Fruit fly (Drosophila melanogaster) whole organism, embryonic: Measurements from ENCODE around the gene CG5180.

Source experiments
- CG10979 ChIP-seq: fragments of 200-800 bp; sonication (Bioruptor generic); optimal IDR thresholded peaks from 2 replicates; lab custom pipeline; 2018; ENCODE audit warnings: missing biosample characterization, mild to moderate bottlenecking, missing genetic modification characterization, moderate library complexity
- CG13624 ChIP-seq: fragments of 200-800 bp; sonication (Bioruptor generic); optimal IDR thresholded peaks from 2 replicates; lab custom pipeline; 2016; ENCODE audit warnings: missing biosample characterization, missing genetic modification characterization
- CG14014 ChIP-seq: fragments of 200-800 bp; sonication (Bioruptor generic); IDR thresholded peaks from 2 replicates; pipeline ENCODE4 v1.3.6; 2022; ENCODE audit warnings: missing biosample characterization, missing genetic modification characterization
- CG14710 ChIP-seq: fragments of 200-800 bp; sonication (Bioruptor generic); optimal IDR thresholded peaks from 3 replicates; lab custom pipeline; 2019; ENCODE audit warnings: missing biosample characterization, mild to moderate bottlenecking, missing genetic modification characterization, moderate library complexity
- CG15696 ChIP-seq: fragments of 200-800 bp; sonication (Bioruptor generic); optimal IDR thresholded peaks from 2 replicates; lab custom pipeline; 2019; ENCODE audit warnings: missing biosample characterization, mild to moderate bottlenecking, missing genetic modification characterization, moderate library complexity
- CG1603 ChIP-seq: fragments of 200-800 bp; sonication (Bioruptor generic); optimal IDR thresholded peaks from 2 replicates; lab custom pipeline; 2019; ENCODE audit warnings: missing biosample characterization, mild to moderate bottlenecking, missing genetic modification characterization, moderate library complexity
- CG17361 ChIP-seq: fragments of 200-800 bp; sonication (Bioruptor generic); IDR thresholded peaks from 3 replicates; pipeline ENCODE4 v1.3.6; 2022; ENCODE audit warnings: missing biosample characterization, missing genetic modification characterization
- CG2199 ChIP-seq: fragments of 200-800 bp; sonication (Bioruptor generic); IDR thresholded peaks from 3 replicates; pipeline ENCODE4 v1.3.6; 2022; ENCODE audit warnings: missing biosample characterization, missing genetic modification characterization
- CG2875 ChIP-seq: fragments of 200-800 bp; sonication (Bioruptor generic); optimal IDR thresholded peaks from 2 replicates; lab custom pipeline; 2017; ENCODE audit warnings: missing biosample characterization, mild to moderate bottlenecking, missing genetic modification characterization, missing genetic modification reagents
- CG33557 ChIP-seq: fragments of 200-800 bp; sonication (Bioruptor generic); optimal IDR thresholded peaks from 2 replicates; lab custom pipeline; 2019; ENCODE audit warnings: missing biosample characterization, mild to moderate bottlenecking, missing genetic modification characterization, moderate library complexity
- CG34224 ChIP-seq: fragments of 200-800 bp; sonication (Bioruptor generic); IDR thresholded peaks from 3 replicates; pipeline ENCODE4 v1.3.6; 2022; ENCODE audit warnings: missing biosample characterization, missing genetic modification characterization; ENCODE audit not compliant: partially characterized antibody
- CG4282 ChIP-seq: fragments of 200-800 bp; sonication (Bioruptor generic); optimal IDR thresholded peaks from 2 replicates; lab custom pipeline; 2016; ENCODE audit warnings: missing biosample characterization, missing genetic modification characterization
- CG6272 ChIP-seq: fragments of 200-800 bp; sonication (Bioruptor generic); IDR thresholded peaks from 2 replicates; pipeline ENCODE4 v1.3.6; 2022; ENCODE audit warnings: missing biosample characterization, missing genetic modification characterization
- CG6813 ChIP-seq: fragments of 200-800 bp; sonication (Bioruptor generic); optimal IDR thresholded peaks from 2 replicates; lab custom pipeline; 2017; ENCODE audit warnings: missing biosample characterization, missing genetic modification characterization, mild to moderate bottlenecking, moderate library complexity, missing genetic modification reagents
- CG8290 ChIP-seq, 3 experiments: fragments of 200-800 bp; sonication (Bioruptor generic); optimal IDR thresholded peaks; 2 replicates each; lab custom pipeline; 2016 to 2019; ENCODE audit warnings: missing biosample characterization in 3 of 3, missing genetic modification characterization in 3 of 3, mild to moderate bottlenecking in 2 of 3, moderate library complexity in 1 of 3
- CG9727 ChIP-seq: fragments of 200-800 bp; sonication (Bioruptor generic); optimal IDR thresholded peaks from 3 replicates; lab custom pipeline; 2017; ENCODE audit warnings: missing biosample characterization, mild to moderate bottlenecking, missing genetic modification characterization
- Drgx ChIP-seq: fragments of 200-800 bp; sonication (Bioruptor generic); IDR thresholded peaks from 2 replicates; pipeline ENCODE4 v1.3.6; 2022; ENCODE audit warnings: missing biosample characterization, missing genetic modification characterization
- GATAe ChIP-seq: fragments of 200-800 bp; sonication (Bioruptor generic); conservative IDR thresholded peaks from 2 replicates; pipeline ENCODE4 v1.3.6; 2022; ENCODE audit warnings: missing biosample characterization, missing genetic modification characterization
- Lhr ChIP-seq: fragments of 200-800 bp; sonication (Bioruptor generic); optimal IDR thresholded peaks from 3 replicates; lab custom pipeline; 2017; ENCODE audit warnings: mild to moderate bottlenecking, missing biosample characterization, missing genetic modification reagents, missing genetic modification characterization
- Max ChIP-seq: fragments of 200-800 bp; sonication (Bioruptor generic); optimal IDR thresholded peaks from 2 replicates; lab custom pipeline; 2016; ENCODE audit warnings: missing biosample characterization, mild to moderate bottlenecking, missing genetic modification characterization
- NC2β ChIP-seq: fragments of 200-800 bp; sonication (Bioruptor generic); optimal IDR thresholded peaks from 2 replicates; lab custom pipeline; 2016; ENCODE audit warnings: missing biosample characterization, missing genetic modification characterization
- Sry-δ ChIP-seq: fragments of 200-800 bp; sonication (Bioruptor generic); optimal IDR thresholded peaks from 2 replicates; lab custom pipeline; 2016; ENCODE audit warnings: missing biosample characterization, missing genetic modification characterization
- Xrp1 ChIP-seq: fragments of 200-800 bp; sonication (Bioruptor generic); IDR thresholded peaks from 2 replicates; pipeline ENCODE4 v1.3.6; 2022; ENCODE audit warnings: missing biosample characterization, missing genetic modification characterization
- ac ChIP-seq: fragments of 200-800 bp; sonication (Bioruptor generic); optimal IDR thresholded peaks from 3 replicates; lab custom pipeline; 2017; ENCODE audit warnings: missing biosample characterization, mild to moderate bottlenecking, missing genetic modification characterization
- aop ChIP-seq: fragments of 200-800 bp; sonication (Bioruptor generic); IDR thresholded peaks from 2 replicates; pipeline ENCODE4 v1.3.6; 2022; ENCODE audit warnings: missing biosample characterization, missing genetic modification characterization
- cg ChIP-seq: fragments of 200-800 bp; sonication (Bioruptor generic); optimal IDR thresholded peaks from 3 replicates; lab custom pipeline; 2019; ENCODE audit warnings: missing biosample characterization, mild to moderate bottlenecking, missing genetic modification characterization, moderate library complexity
- dmrt11E ChIP-seq: fragments of 200-800 bp; sonication (Bioruptor generic); optimal IDR thresholded peaks from 3 replicates; lab custom pipeline; 2018; ENCODE audit warnings: missing biosample characterization, mild to moderate bottlenecking, missing genetic modification characterization, moderate library complexity
- dpn ChIP-seq, 2 experiments: fragments of 200-800 bp; sonication (Bioruptor generic); optimal IDR thresholded peaks; 3 replicates each; lab custom pipeline; 2016; ENCODE audit warnings: missing biosample characterization in 2 of 2, missing genetic modification characterization in 2 of 2
- en ChIP-seq: fragments of 200-800 bp; sonication (Bioruptor generic); optimal IDR thresholded peaks from 2 replicates; lab custom pipeline; 2016; ENCODE audit warnings: missing biosample characterization, missing genetic modification characterization
- eve ChIP-seq, 2 experiments: fragments of >200 bp; optimal IDR thresholded peaks; 2 replicates each; lab custom pipeline; 2017; ENCODE audit warnings: missing biosample characterization in 2 of 2, missing genetic modification characterization in 2 of 2
- exex ChIP-seq: fragments of 200-800 bp; sonication (Bioruptor generic); optimal IDR thresholded peaks from 4 replicates; lab custom pipeline; 2018; ENCODE audit warnings: missing biosample characterization, mild to moderate bottlenecking, missing genetic modification characterization, moderate library complexity
- fd96Cb ChIP-seq: fragments of 200-800 bp; sonication (Bioruptor generic); optimal IDR thresholded peaks from 2 replicates; lab custom pipeline; 2018; ENCODE audit warnings: missing biosample characterization, mild to moderate bottlenecking, missing genetic modification characterization, moderate library complexity
- grn ChIP-seq: fragments of 200-800 bp; sonication (Bioruptor generic); optimal IDR thresholded peaks from 3 replicates; lab custom pipeline; 2017; ENCODE audit warnings: missing biosample characterization, missing genetic modification characterization
- gsb-n ChIP-seq: fragments of 200-800 bp; sonication (Bioruptor generic); optimal IDR thresholded peaks from 3 replicates; lab custom pipeline; 2018; ENCODE audit warnings: missing biosample characterization, mild to moderate bottlenecking, missing genetic modification characterization
- hkb ChIP-seq, 2 experiments: fragments of 200-800 bp in 1 of 2; fragments of >200 bp in 1 of 2; sonication (Bioruptor generic) in 1 of 2; IDR thresholded peaks in 1 of 2; optimal IDR thresholded peaks in 1 of 2; 2 replicates each; pipeline versions ENCODE4 v1.3.6 to Lab custom; 2017 to 2022; ENCODE audit warnings: missing biosample characterization in 1 of 2, missing genetic modification characterization in 1 of 2
- klu ChIP-seq: fragments of 200-800 bp; sonication (Bioruptor generic); IDR thresholded peaks from 2 replicates; pipeline ENCODE4 v1.3.6; 2022; ENCODE audit warnings: missing biosample characterization, missing genetic modification characterization
- kni ChIP-seq: fragments of 200-800 bp; sonication (Bioruptor generic); optimal IDR thresholded peaks from 3 replicates; lab custom pipeline; 2017; ENCODE audit warnings: mild to moderate bottlenecking, missing biosample characterization, missing genetic modification reagents, missing genetic modification characterization
- lab ChIP-seq: fragments of 200-800 bp; sonication (Bioruptor generic); optimal IDR thresholded peaks from 3 replicates; lab custom pipeline; 2017; ENCODE audit warnings: missing biosample characterization, missing genetic modification characterization, mild to moderate bottlenecking, moderate library complexity, missing genetic modification reagents
- lola ChIP-seq, 3 experiments: fragments of >200 bp in 2 of 3; fragments of 200-800 bp in 1 of 3; sonication (Bioruptor generic) in 1 of 3; optimal IDR thresholded peaks; 2 replicates each; lab custom pipeline; 2017 to 2019; ENCODE audit warnings: missing biosample characterization in 3 of 3, missing genetic modification characterization in 3 of 3, mild to moderate bottlenecking in 1 of 3, moderate library complexity in 1 of 3
- lov ChIP-seq, 2 experiments: fragments of 200-800 bp in 1 of 2; fragments of >200 bp in 1 of 2; sonication (Bioruptor generic) in 1 of 2; IDR thresholded peaks in 1 of 2; optimal IDR thresholded peaks in 1 of 2; 2 replicates in 1 of 2; 3 replicates in 1 of 2; pipeline versions ENCODE4 v1.3.6 to Lab custom; 2017 to 2022; ENCODE audit warnings: missing biosample characterization in 1 of 2, missing genetic modification characterization in 1 of 2
- mam ChIP-seq: fragments of 200-800 bp; sonication (Bioruptor generic); optimal IDR thresholded peaks from 3 replicates; lab custom pipeline; 2016; ENCODE audit warnings: missing biosample characterization, missing genetic modification characterization
- nom ChIP-seq: fragments of 200-800 bp; sonication (Bioruptor generic); optimal IDR thresholded peaks from 2 replicates; lab custom pipeline; 2017; ENCODE audit warnings: missing biosample characterization, missing genetic modification characterization, mild to moderate bottlenecking, moderate library complexity, missing genetic modification reagents
- odd ChIP-seq: fragments of 200-800 bp; sonication (Bioruptor generic); optimal IDR thresholded peaks from 2 replicates; lab custom pipeline; 2017; ENCODE audit warnings: missing biosample characterization, mild to moderate bottlenecking, missing genetic modification characterization
- org-1 ChIP-seq: fragments of 200-800 bp; sonication (Bioruptor generic); optimal IDR thresholded peaks from 2 replicates; lab custom pipeline; 2017; ENCODE audit warnings: missing biosample characterization, missing genetic modification characterization
- ranshi ChIP-seq: fragments of 200-800 bp; sonication (Bioruptor generic); IDR thresholded peaks from 2 replicates; pipeline ENCODE4 v1.3.6; 2022; ENCODE audit warnings: missing biosample characterization, missing genetic modification characterization
- sens ChIP-seq: fragments of 200-800 bp; sonication (Bioruptor generic); peaks from one replicate; lab custom pipeline; 2016; ENCODE audit warnings: missing biosample characterization, missing genetic modification characterization
- stwl ChIP-seq: fragments of 200-800 bp; sonication (Bioruptor generic); optimal IDR thresholded peaks from 3 replicates; lab custom pipeline; 2018; ENCODE audit warnings: missing biosample characterization, mild to moderate bottlenecking, missing genetic modification characterization, moderate library complexity

Gene CG5180

DNA sequence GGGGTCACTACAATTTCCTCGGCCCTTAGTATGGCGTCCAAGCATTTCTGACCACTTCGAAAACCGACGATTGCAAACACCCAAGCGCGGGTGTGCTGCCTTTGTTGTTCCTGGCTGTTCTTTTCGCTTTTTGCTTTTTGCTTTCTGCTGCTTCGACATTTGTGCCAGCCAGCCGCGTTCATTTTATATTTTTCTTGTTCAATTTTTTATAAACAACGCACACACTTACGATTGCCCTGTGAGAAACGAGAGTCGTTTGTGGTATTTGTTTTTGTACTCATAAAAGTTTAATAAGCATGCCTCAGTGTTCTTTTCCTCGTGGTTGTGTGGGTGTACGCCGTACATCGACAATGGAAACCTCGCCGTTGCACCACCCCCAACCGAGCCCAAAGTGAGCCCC, 10.0 kb upstream of the CG5180 start:
- TF ChIP-seq nom (peak; percentile 13), sens (GFP tag; lab: Kevin White, UChicago) (no peak), GATAe (GFP tag; lab: Robert Waterston, UW) (no peak), fd96Cb (no peak), Drgx (peak; percentile 49), cg (peak; percentile 40), CG13624 (GFP tag; lab: Kevin White, UChicago) (no peak), en (GFP tag; lab: Kevin White, UChicago) (no peak)

DNA sequence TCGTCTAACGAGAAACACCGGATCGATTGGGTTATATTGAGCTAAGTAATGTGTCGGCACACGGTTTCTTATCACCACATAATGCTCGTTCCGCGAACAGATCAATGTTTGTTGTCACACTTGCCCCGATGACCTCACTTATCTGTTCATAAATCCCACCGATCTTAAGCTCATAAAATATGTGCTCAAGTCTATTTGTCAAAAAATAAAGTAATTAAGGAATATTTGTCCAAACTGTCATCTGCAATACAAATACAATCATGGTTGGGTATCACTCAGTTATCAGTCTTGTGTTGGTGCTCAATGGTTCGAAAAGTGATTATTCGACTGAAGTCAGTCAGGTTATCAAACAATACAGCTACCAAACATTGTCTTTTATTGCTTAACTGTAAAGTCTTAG, 9.5 kb upstream of the CG5180 start:
- TF ChIP-seq Max (GFP tag; lab: Kevin White, UChicago) (peak; percentile 8), CG6813 (GFP tag; lab: Kevin White, UChicago) (peak; percentile 38), kni (GFP tag; lab: Kevin White, UChicago) (peak; percentile 27), eve (GFP tag; optimal IDR thresholded peaks at IDR 0.05; lab: Kevin White, UChicago) (peak in 1 of 2 experiments; percentile 2), lola (GFP tag; optimal IDR thresholded peaks at IDR 0.05; lab: Kevin White, UChicago) (peak in 1 of 3 experiments; percentile 35), dpn (GFP tag; optimal IDR thresholded peaks at IDR 0.05; lab: Kevin White, UChicago) (no peak), mam (GFP tag; lab: Kevin White, UChicago) (no peak), CG9727 (GFP tag; lab: Kevin White, UChicago) (peak; percentile 52), CG14014 (no peak), CG2875 (GFP tag; lab: Kevin White, UChicago) (peak; percentile 13), stwl (tag; lab: Kevin White, UChicago) (peak; percentile 19), CG34224 (GFP tag; lab: Robert Waterston, UW) (no peak), Xrp1 (GFP tag; lab: Robert Waterston, UW) (peak; percentile 54; the same call in 1 of the 2 replicates), ranshi (GFP tag; lab: Robert Waterston, UW) (no peak), exex (tag; lab: Kevin White, UChicago) (peak; percentile 37), dmrt11E (tag; lab: Kevin White, UChicago) (peak; percentile 75), klu (GFP tag; lab: Robert Waterston, UW) (no peak), Sry-δ (GFP tag; lab: Kevin White, UChicago) (no peak), cg (peak; percentile 20), org-1 (peak; percentile 10), ac (GFP tag; lab: Kevin White, UChicago) (peak; percentile 26), Lhr (GFP tag; lab: Kevin White, UChicago) (peak; percentile 16), CG4282 (GFP tag; lab: Kevin White, UChicago) (no peak), CG10979 (tag; lab: Kevin White, UChicago) (peak; percentile 12), CG17361 (no peak), CG2199 (GFP tag; lab: Robert Waterston, UW) (no peak), odd (GFP tag; lab: Kevin White, UChicago) (peak; percentile 54), grn (GFP tag; lab: Kevin White, UChicago) (peak; percentile 28), CG33557 (GFP tag; lab: Kevin White, UChicago) (peak; percentile 32), lov (optimal IDR thresholded peaks at IDR 0.05; lab: Kevin White, UChicago) (no peak), lov (GFP tag; IDR thresholded peaks at IDR 0.05; lab: Robert Waterston, UW) (0 out of 3 replicates have a peak, but pooled peaks have one; percentile 30), CG15696 (tag; lab: Kevin White, UChicago) (peak; percentile 76), hkb (optimal IDR thresholded peaks at IDR 0.05; lab: Kevin White, UChicago) (no peak), hkb (GFP tag; IDR thresholded peaks at IDR 0.05; lab: Robert Waterston, UW) (no peak), CG6272 (no peak), CG1603 (tag; lab: Kevin White, UChicago) (peak; percentile 62), aop (GFP tag; lab: Robert Waterston, UW) (no peak), CG8290 (GFP tag; optimal IDR thresholded peaks at IDR 0.05; lab: Kevin White, UChicago) (no peak), CG8290 (tag; optimal IDR thresholded peaks at IDR 0.05; lab: Kevin White, UChicago) (peak in 1 of 2 experiments; percentile 22), NC2β (GFP tag; lab: Kevin White, UChicago) (peak; percentile 37), lab (no peak), CG14710 (tag; lab: Kevin White, UChicago) (peak; percentile 0), gsb-n (tag; lab: Kevin White, UChicago) (peak; percentile 26)
